Worm (Caenorhabditis elegans) whole organism, late embryonic: ENCODE data around the gene C25D7.15.

ENCODE experiments used
- C38D4.7 ChIP-seq: fragments of 200-800 bp; sonication (Bioruptor generic); optimal IDR thresholded peaks from 2 replicates; lab custom pipeline; 2018; ENCODE audit warnings: mild to moderate bottlenecking, missing genetic modification characterization, moderate library complexity, missing compliant biosample characterization
- F13H6.1 ChIP-seq: sonication (generic microtip); optimal IDR thresholded peaks from 2 replicates; lab custom pipeline; 2016; ENCODE audit warnings: missing genetic modification characterization, missing compliant biosample characterization
- K02D7.2 ChIP-seq: sonication (generic microtip); optimal IDR thresholded peaks from 2 replicates; lab custom pipeline; 2017; ENCODE audit warnings: mild to moderate bottlenecking, missing genetic modification characterization, missing compliant biosample characterization
- ceh-24 ChIP-seq: sonication (generic microtip); optimal IDR thresholded peaks from 2 replicates; lab custom pipeline; 2016; ENCODE audit warnings: mild to moderate bottlenecking, missing genetic modification characterization, missing compliant biosample characterization
- elt-2 ChIP-seq: sonication (generic microtip); optimal IDR thresholded peaks from 2 replicates; lab custom pipeline; 2016; ENCODE audit warnings: missing genetic modification reagents, missing genetic modification characterization, missing compliant biosample characterization
- elt-4 ChIP-seq: sonication (generic microtip); optimal IDR thresholded peaks from 2 replicates; lab custom pipeline; 2016; ENCODE audit warnings: missing genetic modification characterization, missing compliant biosample characterization
- madf-2 ChIP-seq: sonication (generic microtip); optimal IDR thresholded peaks from 2 replicates; lab custom pipeline; 2017; ENCODE audit warnings: missing genetic modification characterization, missing compliant biosample characterization
- pha-4 ChIP-seq: fragments of 150-350 bp; optimal IDR thresholded peaks from 2 replicates; lab custom pipeline; 2018; ENCODE audit warnings: missing biosample characterization, missing genetic modification reagents, missing genetic modification characterization
- sox-4 ChIP-seq: sonication (generic microtip); optimal IDR thresholded peaks from 2 replicates; lab custom pipeline; 2017; ENCODE audit warnings: mild to moderate bottlenecking, missing genetic modification characterization, inconsistent platforms, missing compliant biosample characterization
- syd-9 ChIP-seq: sonication (generic microtip); optimal IDR thresholded peaks from 2 replicates; lab custom pipeline; 2016; ENCODE audit warnings: mild to moderate bottlenecking, missing genetic modification characterization, moderate library complexity, missing compliant biosample characterization
- unc-86 ChIP-seq: sonication (generic microtip); optimal IDR thresholded peaks from 2 replicates; lab custom pipeline; 2016; ENCODE audit warnings: missing genetic modification characterization, missing compliant biosample characterization

DNA sequence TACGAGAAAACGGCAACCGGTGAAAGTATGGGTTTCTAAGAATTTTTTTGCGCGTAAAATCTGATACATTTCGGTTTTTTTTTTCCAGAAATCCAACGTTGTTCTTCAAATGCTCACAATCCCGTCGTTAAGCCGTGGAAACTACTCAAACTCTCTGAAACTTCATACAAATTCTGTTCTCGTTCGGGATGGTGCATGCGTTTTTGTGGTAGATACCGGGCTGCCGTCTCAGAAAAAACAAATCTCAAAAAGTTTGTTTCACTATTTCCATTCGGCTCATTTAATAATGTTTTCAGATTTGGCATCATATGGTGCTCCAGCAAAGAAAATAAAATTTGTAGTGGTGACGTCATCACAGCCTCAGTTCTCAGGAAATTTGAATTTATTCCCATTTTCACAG lies 4.9 kb upstream of the C25D7.15 start:
- TF ChIP-seq unc-86 (no peak), F13H6.1 (tag; lab: Kevin White, UChicago) (no peak), pha-4 (tag; lab: Kevin White, UChicago) (no peak), elt-2 (tag; lab: Kevin White, UChicago) (no peak), K02D7.2 (no peak), C38D4.7 (no peak), sox-4 (no peak), syd-9 (tag; lab: Kevin White, UChicago) (no peak), ceh-24 (no peak), elt-4 (tag; lab: Kevin White, UChicago) (no peak), madf-2 (tag; lab: Kevin White, UChicago) (no peak)
